Worm (Caenorhabditis elegans) whole organism, young adult: ENCODE results near the gene C17F4.8.

Experiments
- B0035.1 ChIP-seq: sonication (generic microtip); optimal IDR thresholded peaks from 2 replicates; lab custom pipeline; 2016; ENCODE audit warnings: missing genetic modification characterization, mild to moderate bottlenecking, missing compliant biosample characterization, missing genotype, missing genetic modification reagents
- C06A6.2 ChIP-seq: fragments of 200-800 bp; sonication (Bioruptor generic); conservative IDR thresholded peaks from 2 replicates; pipeline ENCODE4 v1.3.6; 2022; ENCODE audit warnings: missing genetic modification characterization, missing compliant biosample characterization
- F22D6.2 ChIP-seq: sonication (generic microtip); optimal IDR thresholded peaks from 2 replicates; lab custom pipeline; 2016; ENCODE audit warnings: mild to moderate bottlenecking, missing genetic modification characterization, missing compliant biosample characterization
- F23B12.7 ChIP-seq: sonication (generic microtip); optimal IDR thresholded peaks from 2 replicates; lab custom pipeline; 2017; ENCODE audit warnings: missing genetic modification characterization, mild to moderate bottlenecking, missing compliant biosample characterization, antibody characterized with exemption, moderate library complexity; ENCODE audit not compliant: insufficient read depth
- F37B4.10 ChIP-seq: fragments of 200-800 bp; sonication (Bioruptor generic); IDR thresholded peaks from 2 replicates; pipeline ENCODE4 v1.3.6; 2022; ENCODE audit warnings: missing genetic modification characterization, missing compliant biosample characterization
- F49E8.2 ChIP-seq: sonication (generic microtip); optimal IDR thresholded peaks from 3 replicates; lab custom pipeline; 2017; ENCODE audit warnings: missing genetic modification characterization, mild to moderate bottlenecking, missing compliant biosample characterization, antibody characterized with exemption, moderate library complexity; ENCODE audit not compliant: insufficient read depth
- K11D2.4 ChIP-seq: fragments of 200-800 bp; sonication (Bioruptor generic); IDR thresholded peaks from 2 replicates; pipeline ENCODE4 v1.3.6; 2022; ENCODE audit warnings: missing genetic modification reagents, missing genetic modification characterization, missing compliant biosample characterization
- K12H6.12 ChIP-seq: fragments of 200-800 bp; sonication (Bioruptor generic); optimal IDR thresholded peaks from 2 replicates; lab custom pipeline; 2018; ENCODE audit warnings: mild to moderate bottlenecking, missing genetic modification characterization, missing compliant biosample characterization
- Y56A3A.18 ChIP-seq: fragments of 200-800 bp; sonication (Bioruptor generic); IDR thresholded peaks from 2 replicates; pipeline ENCODE4 v1.3.6; 2022; ENCODE audit warnings: missing genetic modification reagents, missing genetic modification characterization, missing compliant biosample characterization
- Y95B8A.8 ChIP-seq: fragments of 200-800 bp; sonication (Bioruptor generic); IDR thresholded peaks from 2 replicates; pipeline ENCODE4 v1.3.6; 2022; ENCODE audit warnings: missing genetic modification reagents, missing genetic modification characterization, missing compliant biosample characterization
- akir-1 ChIP-seq: fragments of 200-800 bp; sonication (Bioruptor generic); optimal IDR thresholded peaks from 2 replicates; lab custom pipeline; 2018; ENCODE audit warnings: mild to moderate bottlenecking, missing genetic modification characterization, moderate library complexity, missing compliant biosample characterization
- aptf-3 ChIP-seq: fragments of 200-800 bp; sonication (Bioruptor generic); IDR thresholded peaks from 2 replicates; pipeline ENCODE4 v1.3.6; 2022; ENCODE audit warnings: missing genetic modification characterization, missing compliant biosample characterization
- attf-5 ChIP-seq: fragments of 200-800 bp; sonication (Bioruptor generic); optimal IDR thresholded peaks from 2 replicates; lab custom pipeline; 2018; ENCODE audit warnings: mild to moderate bottlenecking, missing genetic modification characterization, missing compliant biosample characterization
- bed-1 ChIP-seq: fragments of 200-800 bp; sonication (Bioruptor generic); IDR thresholded peaks from 2 replicates; pipeline ENCODE4 v1.3.6; 2022; ENCODE audit warnings: missing genetic modification reagents, missing genetic modification characterization, missing compliant biosample characterization
- bed-2 ChIP-seq: fragments of 200-800 bp; sonication (Bioruptor generic); IDR thresholded peaks from 2 replicates; pipeline ENCODE4 v1.3.6; 2022; ENCODE audit warnings: missing genetic modification reagents, missing genetic modification characterization, missing compliant biosample characterization
- ceh-27 ChIP-seq: fragments of 200-800 bp; sonication (Bioruptor generic); optimal IDR thresholded peaks from 2 replicates; lab custom pipeline; 2018; ENCODE audit warnings: mild to moderate bottlenecking, missing genetic modification characterization, moderate library complexity, missing compliant biosample characterization
- egl-18 ChIP-seq: fragments of 200-800 bp; sonication (Bioruptor generic); IDR thresholded peaks from 2 replicates; pipeline ENCODE4 v1.3.6; 2022; ENCODE audit warnings: missing genetic modification reagents, missing genetic modification characterization, missing compliant biosample characterization
- egrh-3 ChIP-seq: fragments of 200-800 bp; sonication (Bioruptor generic); IDR thresholded peaks from 2 replicates; pipeline ENCODE4 v1.3.6; 2022; ENCODE audit warnings: missing genetic modification reagents, missing genetic modification characterization, missing compliant biosample characterization
- gei-17 ChIP-seq: fragments of 200-800 bp; sonication (Bioruptor generic); optimal IDR thresholded peaks from 2 replicates; lab custom pipeline; 2018; ENCODE audit warnings: mild to moderate bottlenecking, missing genetic modification characterization, missing compliant biosample characterization
- hlh-12 ChIP-seq: sonication (generic microtip); optimal IDR thresholded peaks from 2 replicates; lab custom pipeline; 2016; ENCODE audit warnings: missing genetic modification characterization, missing compliant biosample characterization
- hlh-26 ChIP-seq: fragments of 200-800 bp; sonication (Bioruptor generic); conservative IDR thresholded peaks from 2 replicates; pipeline ENCODE4 v1.3.6; 2022; ENCODE audit warnings: missing genetic modification reagents, missing genetic modification characterization, missing compliant biosample characterization
- lag-1 ChIP-seq: fragments of 200-800 bp; sonication (Bioruptor generic); IDR thresholded peaks from 2 replicates; pipeline ENCODE4 v1.3.6; 2022; ENCODE audit warnings: missing genetic modification reagents, missing genetic modification characterization, missing compliant biosample characterization
- let-526 ChIP-seq: fragments of 200-800 bp; sonication (Bioruptor generic); IDR thresholded peaks from 2 replicates; pipeline ENCODE4 v1.3.6; 2022; ENCODE audit warnings: missing genetic modification reagents, missing genetic modification characterization, missing compliant biosample characterization
- lin-26 ChIP-seq: fragments of 200-800 bp; sonication (Bioruptor generic); IDR thresholded peaks from 2 replicates; pipeline ENCODE4 v1.3.6; 2022; ENCODE audit warnings: missing genetic modification reagents, missing genetic modification characterization, missing compliant biosample characterization
- lin-40 ChIP-seq: sonication (generic microtip); optimal IDR thresholded peaks from 2 replicates; lab custom pipeline; 2016; ENCODE audit warnings: missing genetic modification characterization, mild to moderate bottlenecking, missing compliant biosample characterization, missing genotype, missing genetic modification reagents
- lin-54 ChIP-seq: fragments of 200-800 bp; sonication (Bioruptor generic); optimal IDR thresholded peaks from 2 replicates; lab custom pipeline; 2018; ENCODE audit warnings: mild to moderate bottlenecking, missing genetic modification characterization, missing compliant biosample characterization
- lir-1 ChIP-seq: fragments of 200-800 bp; sonication (Bioruptor generic); conservative IDR thresholded peaks from 2 replicates; pipeline ENCODE4 v1.3.6; 2022; ENCODE audit warnings: missing genetic modification reagents, missing genetic modification characterization, missing compliant biosample characterization
- madf-10 ChIP-seq: sonication (generic microtip); optimal IDR thresholded peaks from 2 replicates; lab custom pipeline; 2016; ENCODE audit warnings: mild to moderate bottlenecking, missing genetic modification characterization, missing compliant biosample characterization
- madf-6 ChIP-seq: fragments of 200-800 bp; sonication (Bioruptor generic); IDR thresholded peaks from 2 replicates; pipeline ENCODE4 v1.3.6; 2022; ENCODE audit warnings: missing genetic modification reagents, missing genetic modification characterization, missing compliant biosample characterization
- madf-8 ChIP-seq: fragments of 200-800 bp; sonication (Bioruptor generic); conservative IDR thresholded peaks from 2 replicates; pipeline ENCODE4 v1.3.6; 2022; ENCODE audit warnings: missing genetic modification reagents, missing genetic modification characterization, missing compliant biosample characterization
- mcd-1 ChIP-seq: fragments of 200-800 bp; sonication (Bioruptor generic); IDR thresholded peaks from 2 replicates; pipeline ENCODE4 v1.3.6; 2022; ENCODE audit warnings: missing genetic modification reagents, missing genetic modification characterization, missing compliant biosample characterization
- mes-4 ChIP-seq: sonication (generic microtip); optimal IDR thresholded peaks from 2 replicates; lab custom pipeline; 2016; ENCODE audit warnings: missing genotype, missing genetic modification characterization, missing compliant biosample characterization
- nhr-179 ChIP-seq: sonication (generic microtip); optimal IDR thresholded peaks from 2 replicates; lab custom pipeline; 2016; ENCODE audit warnings: mild to moderate bottlenecking, missing genetic modification characterization, missing compliant biosample characterization
- nhr-27 ChIP-seq: fragments of 200-800 bp; sonication (Bioruptor generic); optimal IDR thresholded peaks from 2 replicates; lab custom pipeline; 2018; ENCODE audit warnings: mild to moderate bottlenecking, missing genetic modification characterization, moderate library complexity, missing compliant biosample characterization
- repo-1 ChIP-seq: sonication (generic microtip); optimal IDR thresholded peaks from 2 replicates; lab custom pipeline; 2017; ENCODE audit warnings: mild to moderate bottlenecking, missing genetic modification characterization, missing compliant biosample characterization
- sdz-38 ChIP-seq: sonication (generic microtip); optimal IDR thresholded peaks from 2 replicates; lab custom pipeline; 2016; ENCODE audit warnings: missing genotype, missing genetic modification characterization, missing compliant biosample characterization
- somi-1 ChIP-seq: fragments of 200-800 bp; sonication (Bioruptor generic); optimal IDR thresholded peaks from 2 replicates; lab custom pipeline; 2018; ENCODE audit warnings: mild to moderate bottlenecking, missing genetic modification characterization, missing compliant biosample characterization
- sptf-2 ChIP-seq: fragments of 200-800 bp; sonication (Bioruptor generic); optimal IDR thresholded peaks from 2 replicates; lab custom pipeline; 2018; ENCODE audit warnings: mild to moderate bottlenecking, missing genetic modification characterization, missing compliant biosample characterization
- tbp1 ChIP-seq: fragments of 200-800 bp; sonication (Bioruptor generic); optimal IDR thresholded peaks from 2 replicates; lab custom pipeline; 2018; ENCODE audit warnings: mild to moderate bottlenecking, missing genetic modification characterization, missing compliant biosample characterization
- tbx-9 ChIP-seq: sonication (generic microtip); optimal IDR thresholded peaks from 2 replicates; lab custom pipeline; 2016; ENCODE audit warnings: borderline replicate concordance, missing genetic modification characterization, inconsistent platforms, missing compliant biosample characterization
- tlf-1 ChIP-seq: fragments of 200-800 bp; sonication (Bioruptor generic); optimal IDR thresholded peaks from 2 replicates; lab custom pipeline; 2018; ENCODE audit warnings: mild to moderate bottlenecking, missing genetic modification characterization, missing compliant biosample characterization
- unc-130 ChIP-seq: sonication (generic microtip); optimal IDR thresholded peaks from 2 replicates; lab custom pipeline; 2016; ENCODE audit warnings: missing genetic modification reagents, missing genetic modification characterization, missing compliant biosample characterization
- xnd-1 ChIP-seq: sonication (generic microtip); optimal IDR thresholded peaks from 2 replicates; lab custom pipeline; 2016; ENCODE audit warnings: missing genotype, missing genetic modification reagents, missing genetic modification characterization, missing compliant biosample characterization
- zim-3 ChIP-seq: sonication (generic microtip); optimal IDR thresholded peaks from 2 replicates; lab custom pipeline; 2017; ENCODE audit warnings: mild to moderate bottlenecking, missing genetic modification characterization, moderate library complexity, missing compliant biosample characterization
- ztf-28 ChIP-seq: fragments of 200-800 bp; sonication (Bioruptor generic); IDR thresholded peaks from 2 replicates; pipeline ENCODE4 v1.3.6; 2022; ENCODE audit warnings: missing genetic modification reagents, missing genetic modification characterization, missing compliant biosample characterization
- ztf-3 ChIP-seq: fragments of 200-800 bp; sonication (Bioruptor generic); optimal IDR thresholded peaks from 2 replicates; lab custom pipeline; 2018; ENCODE audit warnings: mild to moderate bottlenecking, missing genetic modification characterization, missing compliant biosample characterization

C17F4.8 gene

DNA sequence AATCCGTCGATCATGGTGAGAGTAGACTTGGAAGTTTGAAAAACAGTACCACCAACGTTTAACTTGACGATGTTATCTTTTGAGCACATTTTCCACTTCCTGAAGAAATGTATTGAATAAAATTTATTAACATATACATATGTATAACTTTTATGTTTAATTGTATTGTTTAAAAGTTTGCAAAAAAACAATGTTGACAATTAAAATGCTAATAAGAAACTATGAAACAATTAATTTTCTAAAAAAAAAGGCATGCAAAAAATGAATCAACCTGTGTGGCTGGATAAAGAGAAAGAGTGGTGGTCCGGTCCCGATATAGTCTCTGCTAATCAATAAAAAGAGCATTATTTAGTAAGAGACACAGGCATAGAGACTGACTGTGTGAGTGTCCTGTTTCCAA lies at the start of gene C17F4.8:
C17F4.8 (minus strand) TSS at position 101 of the 400 bp plus-strand sequence.
- no peak for TF ChIP-seq bed-1 (GFP tag; lab: Robert Waterston, UW)
- no peak for TF ChIP-seq C06A6.2 (GFP tag; lab: Robert Waterston, UW)
- TF ChIP-seq madf-10 (tag; lab: Kevin White, UChicago), result no peak
- TF ChIP-seq F49E8.2 (tag; lab: Kevin White, UChicago), result no peak
- no peak for TF ChIP-seq let-526 (GFP tag; lab: Robert Waterston, UW)
- TF ChIP-seq zim-3 (tag; lab: Kevin White, UChicago), result no peak
- TF ChIP-seq hlh-12 (tag; lab: Kevin White, UChicago), result no peak
- no peak for TF ChIP-seq tbx-9
- no peak for TF ChIP-seq unc-130 (GFP tag; lab: Kevin White, UChicago)
- no peak for TF ChIP-seq mes-4
- no peak for TF ChIP-seq nhr-179 (tag; lab: Kevin White, UChicago)

DNA sequence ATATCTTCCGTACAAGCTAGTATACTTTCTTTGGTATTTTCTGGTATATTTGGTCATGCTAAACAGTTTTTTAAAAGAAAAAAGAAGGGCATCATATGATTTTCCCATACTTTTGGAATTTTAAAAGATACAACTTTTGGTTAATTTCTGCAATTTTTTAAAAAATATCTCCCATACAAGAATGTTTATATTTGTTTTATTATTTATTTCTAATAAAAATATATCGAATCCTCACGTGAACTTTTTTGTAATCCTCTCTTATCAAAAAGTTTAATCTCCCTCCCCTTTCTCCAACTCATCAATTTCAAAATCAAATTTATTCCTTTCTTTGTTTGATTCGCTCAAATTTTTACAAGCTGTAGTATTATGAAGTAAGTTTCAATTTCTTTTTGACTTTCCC lies 47.7 kb upstream of the C17F4.8 start, which contains the start of gene nep-13:
nep-13 (plus strand) TSS at position 301 of the 400 bp plus-strand sequence.
- TF ChIP-seq Y95B8A.8 (GFP tag; lab: Robert Waterston, UW) (no peak), lag-1 (no peak), ztf-28 (GFP tag; lab: Robert Waterston, UW) (no peak), attf-5 (GFP tag; lab: Kevin White, UChicago) (no peak), lir-1 (GFP tag; lab: Robert Waterston, UW) (no peak), gei-17 (no peak), madf-8 (GFP tag; lab: Robert Waterston, UW) (no peak), lin-26 (no peak), B0035.1 (no peak), bed-2 (GFP tag; lab: Robert Waterston, UW) (no peak), mcd-1 (GFP tag; lab: Robert Waterston, UW) (no peak), lin-54 (GFP tag; lab: Kevin White, UChicago) (no peak), madf-6 (no peak)

DNA sequence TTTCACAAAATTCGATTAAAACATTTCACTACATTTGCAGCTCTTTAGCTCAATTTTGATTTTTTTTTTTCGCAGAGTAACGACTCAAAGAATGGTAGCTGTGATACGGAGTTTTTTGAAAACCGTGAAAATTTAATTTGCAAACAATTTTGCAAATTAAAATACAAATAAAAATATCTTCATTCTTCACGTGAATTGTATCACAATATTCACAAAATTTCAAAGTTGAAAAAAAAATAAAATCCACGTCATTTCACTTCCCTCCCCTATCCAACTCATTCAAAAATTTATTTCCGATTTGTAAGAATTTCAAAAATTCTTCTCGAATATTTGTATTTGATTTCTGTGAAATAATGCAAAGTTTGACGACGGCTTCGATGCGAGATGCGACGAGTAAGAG lies 44.0 kb upstream of the C17F4.8 start, which contains the start of gene wht-4:
wht-4 (plus strand) TSS at position 301 of the 400 bp plus-strand sequence.
- TF ChIP-seq F37B4.10 (GFP tag; lab: Robert Waterston, UW) (no peak), akir-1 (GFP tag; lab: Kevin White, UChicago) (no peak), Y95B8A.8 (GFP tag; lab: Robert Waterston, UW) (no peak), K12H6.12 (tag; lab: Kevin White, UChicago) (no peak), bed-2 (GFP tag; lab: Robert Waterston, UW) (no peak), sdz-38 (no peak), lin-26 (no peak), tbp1 (no peak), somi-1 (no peak), tlf-1 (GFP tag; lab: Kevin White, UChicago) (no peak), ceh-27 (GFP tag; lab: Kevin White, UChicago) (no peak)

DNA sequence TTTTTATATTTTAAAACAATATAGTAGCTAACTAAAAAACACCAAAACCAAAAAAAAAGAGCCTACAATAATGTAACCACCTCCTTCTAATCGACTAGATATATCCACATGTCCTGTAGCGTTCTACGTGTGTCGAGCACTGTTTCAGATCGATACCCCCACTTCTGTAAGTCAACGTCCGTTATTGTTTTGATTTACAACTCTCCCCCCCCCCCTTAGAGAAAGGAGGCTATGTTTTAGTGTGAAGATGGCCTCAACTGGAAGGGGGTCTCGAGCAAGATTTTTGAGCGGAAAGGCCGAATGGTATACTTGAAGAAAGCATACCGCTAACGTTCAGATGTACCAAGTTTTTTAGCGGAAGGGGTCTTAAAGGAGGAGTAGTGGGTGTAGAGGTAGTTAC lies 43.1 kb upstream of the C17F4.8 start, which contains the start of gene F02E11.4:
F02E11.4 (minus strand) TSS at position 101 of the 400 bp plus-strand sequence.
- no peak for TF ChIP-seq F22D6.2 (tag; lab: Kevin White, UChicago)
- no peak for TF ChIP-seq Y95B8A.8 (GFP tag; lab: Robert Waterston, UW)
- TF ChIP-seq sptf-2, result no peak
- TF ChIP-seq xnd-1 (tag; lab: Kevin White, UChicago), result no peak
- no peak for TF ChIP-seq bed-1 (GFP tag; lab: Robert Waterston, UW)
- TF ChIP-seq F49E8.2 (tag; lab: Kevin White, UChicago), result no peak
- TF ChIP-seq lin-40 (tag; lab: Kevin White, UChicago), result no peak
- TF ChIP-seq aptf-3 (GFP tag; lab: Robert Waterston, UW), result no peak
- no peak for TF ChIP-seq K11D2.4 (GFP tag; lab: Robert Waterston, UW)
- TF ChIP-seq egrh-3 (GFP tag; lab: Robert Waterston, UW), result no peak
- TF ChIP-seq repo-1 (tag; lab: Kevin White, UChicago), result no peak
- TF ChIP-seq egl-18 (GFP tag; lab: Robert Waterston, UW), result no peak
- no peak for TF ChIP-seq ztf-3 (GFP tag; lab: Kevin White, UChicago)
- no peak for TF ChIP-seq F23B12.7 (tag; lab: Kevin White, UChicago)
- TF ChIP-seq unc-130 (GFP tag; lab: Kevin White, UChicago), result no peak
- TF ChIP-seq Y56A3A.18, result no peak
- no peak for TF ChIP-seq nhr-27
- TF ChIP-seq hlh-26, result no peak
